Worm (Caenorhabditis elegans) whole organism, L4/young adult: Measurements from ENCODE around the gene perm-3.

Experiments used
- W03F9.2 ChIP-seq: fragments of 150-350 bp; optimal IDR thresholded peaks from 2 replicates; lab custom pipeline; 2014; ENCODE audit warnings: missing biosample characterization, missing genetic modification characterization
- dao-5 ChIP-seq: sonication (generic microtip); optimal IDR thresholded peaks from 2 replicates; lab custom pipeline; 2016; ENCODE audit warnings: missing genotype, missing genetic modification characterization, moderate library complexity, missing compliant biosample characterization
- him-1 ChIP-seq: sonication (generic microtip); optimal IDR thresholded peaks from 2 replicates; lab custom pipeline; 2016; ENCODE audit warnings: missing genotype, missing genetic modification reagents, missing genetic modification characterization, missing compliant biosample characterization

perm-3 gene

DNA sequence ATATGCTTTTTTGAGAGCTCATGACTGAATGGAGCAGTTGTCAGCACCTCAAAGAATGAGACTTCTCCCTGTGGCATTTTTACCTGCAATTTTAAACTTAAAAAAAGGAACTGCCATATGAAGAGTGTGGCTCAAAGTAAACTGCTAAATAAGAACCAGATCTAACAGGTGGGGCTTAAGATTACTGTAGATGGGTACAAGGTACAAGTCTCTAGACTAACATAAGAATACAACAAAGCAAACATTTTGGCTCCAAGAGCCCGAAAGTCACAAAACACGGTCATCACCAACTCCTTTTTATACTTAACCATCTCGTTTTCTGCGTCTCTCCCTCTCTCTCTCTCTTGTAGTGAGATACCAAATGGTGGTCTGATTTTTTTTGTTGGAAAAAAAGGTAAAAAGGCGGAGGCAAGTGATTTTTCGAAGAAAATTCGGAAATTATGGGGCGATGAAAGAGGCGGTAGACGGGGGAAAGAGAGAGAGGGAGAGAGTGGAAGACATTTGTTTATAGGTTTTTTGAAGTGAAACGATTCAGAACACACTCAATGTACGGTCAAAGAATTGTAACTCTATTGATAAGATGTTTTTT, 6.0 kb downstream of the perm-3 start, which contains the start of gene elo-6:
Gene elo-6, minus strand, starts transcription at position 83 of the 589 bp plus-strand sequence.
- no peak for TF ChIP-seq him-1 (tag; lab: Kevin White, UChicago)

ce11 chrIV:5385020-5385419, 9.6 kb downstream of the perm-3 start, which contains the start of gene F41H10.12:
TSS of gene F41H10.12 (plus strand) at chrIV:5385320.
- TF ChIP-seq W03F9.2 (tag; lab: Kevin White, UChicago), result no peak
- no peak for TF ChIP-seq him-1 (tag; lab: Kevin White, UChicago)
- TF ChIP-seq dao-5, result no peak

- no peak for TF ChIP-seq him-1 (tag; lab: Kevin White, UChicago)
- no peak for TF ChIP-seq dao-5
- TF ChIP-seq W03F9.2 (tag; lab: Kevin White, UChicago), result no peak
These were observed 12.0 kb downstream of the perm-3 start, which contains the start of gene F41H10.1 for ce11 chrIV:5382609-5383008. TSS of gene F41H10.1 (plus strand) at chrIV:5382909.

ce11 chrIV:5381334-5381733, 13.3 kb downstream of the perm-3 start, which contains the start of gene F41H10.2:
TSS of gene F41H10.2 (plus strand) at chrIV:5381634.
- TF ChIP-seq W03F9.2 (tag; lab: Kevin White, UChicago), result no peak
- TF ChIP-seq him-1 (tag; lab: Kevin White, UChicago), result no peak
- no peak for TF ChIP-seq dao-5

DNA sequence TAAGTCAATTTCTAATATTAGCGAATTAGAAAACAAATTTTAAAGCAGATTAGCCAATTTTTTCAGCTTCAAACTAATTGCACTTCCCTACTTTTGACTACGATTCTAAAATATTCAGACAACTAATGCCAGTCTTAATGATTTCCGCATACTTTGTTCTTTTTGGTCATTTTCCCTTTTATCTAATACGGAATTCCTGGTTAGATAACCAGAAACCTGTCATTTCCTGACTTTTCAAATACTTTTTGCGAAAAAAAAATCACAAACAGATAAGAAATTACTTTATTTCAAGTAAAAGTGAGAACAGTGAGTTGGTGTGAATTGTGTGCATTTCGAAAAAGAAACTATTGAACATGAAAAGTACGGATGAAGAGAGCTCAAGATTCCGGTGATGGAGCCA, 14.5 kb downstream of the perm-3 start:
- TF ChIP-seq him-1 (tag; lab: Kevin White, UChicago) (no peak), W03F9.2 (tag; lab: Kevin White, UChicago) (no peak), dao-5 (no peak)

DNA sequence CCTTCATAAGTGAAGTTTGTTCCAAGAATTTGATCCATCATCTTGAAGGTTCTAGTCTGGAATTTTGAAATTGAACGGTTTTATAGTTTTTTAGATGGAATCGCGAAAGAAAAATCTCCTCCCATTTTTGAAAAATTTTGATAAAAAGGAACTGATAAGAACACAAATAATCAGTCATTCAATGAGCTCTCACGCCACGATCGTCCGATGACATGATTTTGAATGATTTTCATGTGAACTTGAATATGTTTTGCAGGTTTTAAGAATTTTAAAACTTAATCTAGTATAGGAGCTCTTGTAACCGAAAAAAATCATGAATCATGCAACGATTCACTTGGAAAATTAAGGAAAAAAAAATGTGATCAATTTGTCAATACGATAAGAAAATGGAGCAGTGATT, 17.5 kb downstream of the perm-3 start, which contains the start of gene elo-5:
Gene elo-5, minus strand, starts transcription at position 56 of the 400 bp plus-strand sequence.
- TF ChIP-seq W03F9.2 (tag; lab: Kevin White, UChicago), result no peak
- no peak for TF ChIP-seq dao-5
- TF ChIP-seq him-1 (tag; lab: Kevin White, UChicago), result no peak

DNA sequence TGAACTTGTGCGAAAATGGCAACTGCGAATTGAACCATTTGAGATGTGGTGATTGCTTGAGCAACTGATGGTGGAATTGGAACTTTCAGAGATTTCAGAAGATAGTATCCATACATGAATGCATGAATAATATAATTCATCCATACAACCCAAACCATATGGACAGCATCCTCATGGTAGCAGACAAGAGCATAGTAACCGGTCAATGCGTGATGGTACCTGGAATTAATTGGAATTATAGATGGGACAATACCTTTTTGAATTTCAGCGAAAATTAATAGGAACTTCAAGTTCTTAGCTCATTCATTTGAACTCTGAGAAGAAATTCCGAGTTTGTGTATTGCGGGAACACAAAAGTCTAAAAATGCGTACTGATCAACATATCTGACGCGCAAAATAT, 19.7 kb downstream of the perm-3 start:
- TF ChIP-seq W03F9.2 (tag; lab: Kevin White, UChicago) (no peak), dao-5 (no peak), him-1 (tag; lab: Kevin White, UChicago) (no peak)

DNA sequence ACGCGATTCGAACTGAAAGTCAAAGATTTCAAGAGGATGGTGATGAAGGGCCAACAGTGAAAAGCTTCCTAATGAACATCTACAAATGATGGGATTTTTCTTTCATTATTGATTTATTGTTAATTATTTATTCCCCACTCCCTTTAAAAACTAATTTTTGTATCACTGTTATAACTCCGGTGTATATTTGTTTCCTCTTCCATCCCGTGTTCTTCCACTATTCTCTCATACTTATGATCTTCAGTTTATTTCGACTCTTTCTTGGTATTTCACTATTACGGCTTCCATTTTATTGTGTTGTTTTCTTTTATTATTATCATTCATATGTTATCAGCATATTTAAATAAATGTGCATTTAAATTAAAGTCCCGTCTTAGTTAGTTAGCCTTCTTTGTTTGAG, 20.3 kb downstream of the perm-3 start:
- no peak for TF ChIP-seq him-1 (tag; lab: Kevin White, UChicago)
- TF ChIP-seq W03F9.2 (tag; lab: Kevin White, UChicago), result no peak
- no peak for TF ChIP-seq dao-5

ce11 chrIV:5370914-5371313, 23.7 kb downstream of the perm-3 start:
- TF ChIP-seq W03F9.2 (tag; lab: Kevin White, UChicago) (no peak), dao-5 (no peak), him-1 (tag; lab: Kevin White, UChicago) (no peak)

DNA sequence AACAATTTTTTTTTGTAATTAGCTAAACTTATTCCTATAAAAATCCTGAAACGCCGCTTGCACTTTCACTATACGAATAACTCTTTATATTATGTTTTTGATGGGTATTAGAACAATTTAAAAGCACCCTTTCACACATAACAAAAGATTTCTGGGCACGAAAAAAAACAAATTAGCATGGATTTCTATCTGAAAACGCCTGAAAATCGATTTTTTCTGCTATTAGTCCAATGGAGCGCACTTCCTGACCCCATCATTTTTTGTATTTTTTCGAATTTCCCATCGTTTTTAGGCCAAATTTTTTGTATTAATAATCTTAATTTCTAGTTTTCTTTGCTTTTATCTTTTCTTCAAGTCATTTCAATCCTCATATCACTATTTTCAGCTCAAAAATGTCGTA, 25.2 kb downstream of the perm-3 start, which contains the start of gene F41H10.3:
Gene F41H10.3, plus strand, starts transcription at position 388 of the 400 bp plus-strand sequence.
- TF ChIP-seq dao-5, result no peak

- peak; percentile 46 for TF ChIP-seq W03F9.2 (tag; lab: Kevin White, UChicago)
- TF ChIP-seq dao-5, result no peak
- TF ChIP-seq him-1 (tag; lab: Kevin White, UChicago), result no peak
These were observed 25.7 kb downstream of the perm-3 start for ce11 chrIV:5368860-5369259.

ce11 chrIV:5367899-5368298, 26.7 kb downstream of the perm-3 start:
- no peak for TF ChIP-seq dao-5
- no peak for TF ChIP-seq him-1 (tag; lab: Kevin White, UChicago)
- no peak for TF ChIP-seq W03F9.2 (tag; lab: Kevin White, UChicago)

ce11 chrIV:5366567-5366966, 28.0 kb downstream of the perm-3 start, which contains the start of gene sand-1:
TSS of gene sand-1 (plus strand) at chrIV:5366867.
- TF ChIP-seq dao-5 (no peak), W03F9.2 (tag; lab: Kevin White, UChicago) (no peak)

DNA sequence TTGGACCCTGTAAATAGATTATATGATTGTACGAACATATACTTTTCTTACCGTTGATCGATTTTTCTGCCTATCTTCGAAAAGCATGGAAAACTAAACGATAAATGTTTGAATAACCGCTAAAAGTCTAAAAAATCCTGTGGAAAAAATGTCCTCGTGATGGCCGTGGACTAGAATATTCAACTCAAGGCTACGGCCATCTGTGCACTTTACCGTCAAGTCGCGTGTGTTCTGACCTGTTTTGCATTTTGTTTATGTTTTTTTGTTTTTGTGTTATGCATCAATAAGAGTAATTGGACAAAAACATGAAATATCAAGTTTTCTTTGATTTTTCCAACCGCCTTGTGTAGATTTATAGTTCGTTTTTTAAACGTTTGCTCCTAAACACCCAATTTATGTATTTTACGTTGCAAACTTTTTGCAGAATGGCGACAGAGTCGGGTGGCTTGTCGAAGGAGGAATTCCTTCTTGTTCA, 30.4 kb downstream of the perm-3 start, which contains the start of the genes hda-6 and F41H10.4:
Gene hda-6, minus strand, starts transcription at position 172 of the 475 bp plus-strand sequence.
Gene F41H10.4, plus strand, starts transcription at position 425 of the 475 bp plus-strand sequence.
- TF ChIP-seq dao-5 (no peak), him-1 (tag; lab: Kevin White, UChicago) (no peak), W03F9.2 (tag; lab: Kevin White, UChicago) (peak; percentile 94)

- TF ChIP-seq dao-5, result no peak
- no peak for TF ChIP-seq W03F9.2 (tag; lab: Kevin White, UChicago)
- no peak for TF ChIP-seq him-1 (tag; lab: Kevin White, UChicago)
These were observed 34.1 kb downstream of the perm-3 start, which contains the start of gene F41H10.5 for ce11 chrIV:5360533-5360932. TSS of gene F41H10.5 (plus strand) at chrIV:5360907.
